Worm (Caenorhabditis elegans): ENCODE data around the gene ZK867.2.

- TF ChIP-seq skn-1 (tag; optimal IDR thresholded peaks at IDR 0.05): no peak
- no peak for TF ChIP-seq ceh-82 (tag; optimal IDR thresholded peaks at IDR 0.05)
- TF ChIP-seq lin-13 (GFP tag; optimal IDR thresholded peaks at IDR 0.05): no peak
- TF ChIP-seq nhr-102 (tag; optimal IDR thresholded peaks at IDR 0.05): no peak
- no peak for TF ChIP-seq zag-1 (tag; optimal IDR thresholded peaks at IDR 0.05)
- peak; percentile 19 for TF ChIP-seq nhr-11 (tag; optimal IDR thresholded peaks at IDR 0.05)
- TF ChIP-seq ztf-11 (tag; optimal IDR thresholded peaks at IDR 0.05): no peak
- no peak for TF ChIP-seq unc-130 (GFP tag; optimal IDR thresholded peaks at IDR 0.05)
- no peak for TF ChIP-seq nhr-48 (tag; optimal IDR thresholded peaks at IDR 0.05)
- no peak for TF ChIP-seq mes-2 (tag; optimal IDR thresholded peaks at IDR 0.05; ENCODE audit: poor library complexity, severe bottlenecking)
- no peak for TF ChIP-seq zfp-3 (GFP tag; conservative IDR thresholded peaks at IDR 0.05)
- no peak for TF ChIP-seq lsy-2 (tag; optimal IDR thresholded peaks at IDR 0.05)
- no peak for TF ChIP-seq zip-2 (tag; optimal IDR thresholded peaks at IDR 0.05)
Measured at ce11 chrX:7225028-7225427, 18.5 kb downstream of the ZK867.2 start.
